Fruit fly (Drosophila melanogaster) whole organism, embryonic: ENCODE data around the gene CG17784.

ENCODE experiments used
- Antp ChIP-seq: fragments of 200-800 bp; sonication (Bioruptor generic); optimal IDR thresholded peaks from 3 replicates; lab custom pipeline; 2016; ENCODE audit warnings: missing biosample characterization, missing genetic modification characterization
- CG10209 ChIP-seq: fragments of 200-800 bp; sonication (Bioruptor generic); optimal IDR thresholded peaks from 3 replicates; lab custom pipeline; 2017; ENCODE audit warnings: missing biosample characterization, mild to moderate bottlenecking, missing genetic modification characterization, missing genetic modification reagents
- CG10321 ChIP-seq: fragments of 200-800 bp; sonication (Bioruptor generic); IDR thresholded peaks from 2 replicates; pipeline ENCODE4 v1.3.6; 2022; ENCODE audit warnings: missing biosample characterization, missing genetic modification characterization
- CG12769 ChIP-seq: fragments of 200-800 bp; sonication (Bioruptor generic); optimal IDR thresholded peaks from 2 replicates; lab custom pipeline; 2019; ENCODE audit warnings: missing biosample characterization, mild to moderate bottlenecking, missing genetic modification characterization, moderate library complexity
- CG14014 ChIP-seq: fragments of 200-800 bp; sonication (Bioruptor generic); IDR thresholded peaks from 2 replicates; pipeline ENCODE4 v1.3.6; 2022; ENCODE audit warnings: missing biosample characterization, missing genetic modification characterization
- CG1647 ChIP-seq: fragments of 200-800 bp; sonication (Bioruptor generic); optimal IDR thresholded peaks from 3 replicates; lab custom pipeline; 2016; ENCODE audit warnings: missing biosample characterization, missing genetic modification characterization
- CG16815 ChIP-seq: fragments of 200-800 bp; sonication (Bioruptor generic); optimal IDR thresholded peaks from 3 replicates; lab custom pipeline; 2017; ENCODE audit warnings: missing biosample characterization, mild to moderate bottlenecking, missing genetic modification characterization
- CG16863 ChIP-seq: fragments of 200-800 bp; sonication (Bioruptor generic); optimal IDR thresholded peaks from 3 replicates; lab custom pipeline; 2016; ENCODE audit warnings: missing biosample characterization, missing genetic modification characterization
- CG17829 ChIP-seq: fragments of 200-800 bp; optimal IDR thresholded peaks from 2 replicates; lab custom pipeline; 2019; ENCODE audit warnings: missing biosample characterization, mild to moderate bottlenecking, missing genetic modification characterization, moderate library complexity
- CG2129 ChIP-seq: fragments of 200-800 bp; sonication (Bioruptor generic); IDR thresholded peaks from 2 replicates; pipeline ENCODE4 v1.3.6; 2022; ENCODE audit warnings: missing biosample characterization, missing genetic modification characterization; ENCODE audit not compliant: partially characterized antibody
- CG2202 ChIP-seq: fragments of 200-800 bp; sonication (Bioruptor generic); optimal IDR thresholded peaks from 2 replicates; lab custom pipeline; 2018; ENCODE audit warnings: missing biosample characterization, mild to moderate bottlenecking, missing genetic modification characterization
- CG2875 ChIP-seq: fragments of 200-800 bp; sonication (Bioruptor generic); optimal IDR thresholded peaks from 2 replicates; lab custom pipeline; 2017; ENCODE audit warnings: missing biosample characterization, mild to moderate bottlenecking, missing genetic modification characterization, missing genetic modification reagents
- CG33557 ChIP-seq: fragments of 200-800 bp; sonication (Bioruptor generic); optimal IDR thresholded peaks from 2 replicates; lab custom pipeline; 2019; ENCODE audit warnings: missing biosample characterization, mild to moderate bottlenecking, missing genetic modification characterization, moderate library complexity
- CG3726 ChIP-seq: fragments of 200-800 bp; sonication (Bioruptor generic); IDR thresholded peaks from 3 replicates; pipeline ENCODE4, ENCODE4 v1.3.6; 2022; ENCODE audit warnings: missing biosample characterization, missing genetic modification characterization
- CG4617 ChIP-seq: fragments of 200-800 bp; sonication (Bioruptor generic); optimal IDR thresholded peaks from 3 replicates; lab custom pipeline; 2016; ENCODE audit warnings: missing biosample characterization, missing genetic modification characterization, borderline replicate concordance
- CG8478 ChIP-seq: fragments of >200 bp; optimal IDR thresholded peaks from 2 replicates; lab custom pipeline; 2018
- Ets65A ChIP-seq: fragments of 200-800 bp; sonication (Bioruptor generic); peaks from one replicate; lab custom pipeline; 2016; ENCODE audit warnings: missing biosample characterization, missing genetic modification characterization
- GATAe ChIP-seq: fragments of 200-800 bp; sonication (Bioruptor generic); conservative IDR thresholded peaks from 2 replicates; pipeline ENCODE4 v1.3.6; 2022; ENCODE audit warnings: missing biosample characterization, missing genetic modification characterization
- Hr51 ChIP-seq, 2 experiments: fragments of 200-800 bp; sonication (Bioruptor generic); optimal IDR thresholded peaks; 2 replicates in 1 of 2; 3 replicates in 1 of 2; lab custom pipeline; 2016 to 2018; ENCODE audit warnings: missing biosample characterization in 2 of 2, missing genetic modification characterization in 2 of 2, mild to moderate bottlenecking in 1 of 2, moderate library complexity in 1 of 2
- Lim3 ChIP-seq: fragments of 200-800 bp; sonication (Bioruptor generic); IDR thresholded peaks from 2 replicates; pipeline ENCODE4 v1.3.6; 2022; ENCODE audit warnings: missing biosample characterization, missing genetic modification characterization
- Oli ChIP-seq: fragments of 200-800 bp; sonication (Bioruptor generic); optimal IDR thresholded peaks from 2 replicates; lab custom pipeline; 2018; ENCODE audit warnings: missing biosample characterization, mild to moderate bottlenecking, missing genetic modification characterization, moderate library complexity
- Pdp1 ChIP-seq, 2 experiments: fragments of 200-800 bp; sonication (Bioruptor generic); optimal IDR thresholded peaks; 3 replicates each; lab custom pipeline; 2016; ENCODE audit warnings: missing biosample characterization in 2 of 2, missing genetic modification characterization in 2 of 2, mild to moderate bottlenecking in 1 of 2, moderate library complexity in 1 of 2
- bsh ChIP-seq, 2 experiments: fragments of 200-800 bp; sonication (Bioruptor generic); optimal IDR thresholded peaks; 2 replicates each; lab custom pipeline; 2017 to 2018; ENCODE audit warnings: mild to moderate bottlenecking in 2 of 2, missing biosample characterization in 2 of 2, missing genetic modification characterization in 2 of 2, moderate library complexity in 1 of 2
- danr ChIP-seq: fragments of 200-800 bp; sonication (Bioruptor generic); IDR thresholded peaks from 2 replicates; pipeline ENCODE4 v1.3.6; 2022; ENCODE audit warnings: missing biosample characterization, missing genetic modification characterization
- fd3F ChIP-seq: fragments of 200-800 bp; sonication (Bioruptor generic); optimal IDR thresholded peaks from 2 replicates; lab custom pipeline; 2018; ENCODE audit warnings: missing biosample characterization, mild to moderate bottlenecking, missing genetic modification characterization, moderate library complexity
- fru ChIP-seq: fragments of >200 bp; optimal IDR thresholded peaks from 2 replicates; lab custom pipeline; 2017
- gce ChIP-seq: fragments of 200-800 bp; sonication (Bioruptor generic); IDR thresholded peaks from 3 replicates; pipeline ENCODE4 v1.3.6; 2022; ENCODE audit warnings: missing biosample characterization, missing genetic modification characterization
- grau ChIP-seq: fragments of 200-800 bp; optimal IDR thresholded peaks from 3 replicates; lab custom pipeline; 2019; ENCODE audit warnings: missing biosample characterization, mild to moderate bottlenecking, missing genetic modification characterization, moderate library complexity
- jing ChIP-seq: fragments of 200-800 bp; sonication (Bioruptor generic); optimal IDR thresholded peaks from 2 replicates; lab custom pipeline; 2018; ENCODE audit warnings: missing biosample characterization, mild to moderate bottlenecking, missing genetic modification characterization
- mirr ChIP-seq: fragments of 200-800 bp; sonication (Bioruptor generic); optimal IDR thresholded peaks from 3 replicates; lab custom pipeline; 2018; ENCODE audit warnings: missing biosample characterization, mild to moderate bottlenecking, missing genetic modification characterization
- pita ChIP-seq: fragments of 200-800 bp; sonication (Bioruptor generic); optimal IDR thresholded peaks from 2 replicates; lab custom pipeline; 2017; ENCODE audit warnings: missing biosample characterization, mild to moderate bottlenecking, missing genetic modification characterization
- seq ChIP-seq: fragments of 200-800 bp; sonication (Bioruptor generic); IDR thresholded peaks from 2 replicates; pipeline ENCODE4 v1.3.6; 2022; ENCODE audit warnings: missing biosample characterization, missing genetic modification characterization
- sima ChIP-seq: fragments of 200-800 bp; sonication (Bioruptor generic); optimal IDR thresholded peaks from 2 replicates; lab custom pipeline; 2016; ENCODE audit warnings: missing biosample characterization, missing genetic modification characterization
- unpg ChIP-seq: fragments of 200-800 bp; sonication (Bioruptor generic); optimal IDR thresholded peaks from 3 replicates; lab custom pipeline; 2018; ENCODE audit warnings: missing biosample characterization, mild to moderate bottlenecking, missing genetic modification characterization, moderate library complexity
- z ChIP-seq: fragments of 200-800 bp; sonication (Bioruptor generic); IDR thresholded peaks from 3 replicates; pipeline ENCODE4 v1.3.6; 2022; ENCODE audit warnings: missing biosample characterization, missing genetic modification characterization

Gene CG17784

dm6 chr3R:24364880-24365604 lies at the start of gene CG17784, which contains the start of gene CG13613:
Gene CG17784 (minus strand): TSS chr3R:24364980.
Gene CG13613 (plus strand): TSS chr3R:24365554.
- TF ChIP-seq CG4617 (no peak), Lim3 (GFP tag; lab: Robert Waterston, UW) (no peak), CG16815 (GFP tag; lab: Kevin White, UChicago) (no peak), danr (no peak), Ets65A (GFP tag; lab: Kevin White, UChicago) (no peak), Pdp1 (GFP tag; optimal IDR thresholded peaks at IDR 0.05; lab: Kevin White, UChicago) (no peak), z (GFP tag; lab: Robert Waterston, UW) (no peak), GATAe (no peak), Antp (GFP tag; lab: Kevin White, UChicago) (no peak), CG2202 (tag; lab: Kevin White, UChicago) (no peak)
- TF ChIP-seq, all 482 proteins: peak for 0

DNA sequence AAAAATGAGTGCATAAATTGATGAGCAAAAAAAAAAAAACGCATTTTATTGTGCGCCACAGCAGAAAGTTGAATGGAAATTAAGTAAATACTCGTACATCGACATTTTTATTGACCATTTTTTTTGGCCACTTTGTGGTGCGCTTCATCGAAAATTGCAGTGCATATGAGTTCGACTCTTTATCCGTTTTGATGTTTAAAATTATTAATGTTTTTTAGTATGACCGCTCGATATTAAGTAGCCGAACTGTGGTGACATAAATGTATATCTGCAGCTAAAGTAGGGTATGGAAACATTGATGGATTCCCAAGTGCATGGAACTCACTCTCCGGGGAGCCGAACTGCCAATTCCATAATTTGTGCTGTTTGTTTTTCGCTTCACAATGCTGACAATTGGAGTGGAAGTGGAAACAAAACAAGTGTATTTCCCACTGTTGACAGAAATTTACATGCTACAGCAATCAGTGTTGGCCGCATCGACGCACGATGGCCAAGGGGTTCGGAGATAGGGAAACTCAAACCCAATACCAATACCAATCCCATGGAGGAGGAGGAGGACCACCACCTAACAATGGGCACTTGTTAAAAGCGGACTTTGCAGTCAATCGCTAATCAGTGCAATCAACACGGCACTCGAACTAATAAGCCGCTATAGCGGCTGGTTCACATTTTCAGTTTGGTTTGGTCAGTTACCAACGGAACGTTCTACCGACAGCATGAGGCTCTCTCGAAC lies 27.6 kb upstream of the CG17784 start, which contains the start of gene CG13616:
Gene CG13616 (plus strand): TSS at position 683 of the 733 bp plus-strand sequence.
- TF ChIP-seq CG1647 (no peak), CG33557 (GFP tag; lab: Kevin White, UChicago) (no peak), Hr51 (GFP tag; optimal IDR thresholded peaks at IDR 0.05; lab: Kevin White, UChicago) (no peak), CG16863 (GFP tag; lab: Kevin White, UChicago) (no peak), Ets65A (GFP tag; lab: Kevin White, UChicago) (peak; percentile 9), CG8478 (no peak), pita (GFP tag; lab: Kevin White, UChicago) (no peak)

dm6 chr3R:24390239-24390638 lies 25.5 kb upstream of the CG17784 start, which contains the start of the genes CG5768 and CG13615:
Gene CG5768 (minus strand): TSS chr3R:24390339.
Gene CG13615 (plus strand): TSS chr3R:24390518.
- TF ChIP-seq Oli (tag; lab: Kevin White, UChicago) (no peak), seq (no peak), CG2129 (GFP tag; lab: Robert Waterston, UW) (no peak), CG10321 (GFP tag; lab: Robert Waterston, UW) (no peak), CG14014 (GFP tag; lab: Robert Waterston, UW) (no peak), grau (no peak), unpg (GFP tag; lab: Kevin White, UChicago) (no peak), CG2875 (GFP tag; lab: Kevin White, UChicago) (no peak), fd3F (GFP tag; lab: Kevin White, UChicago) (no peak), fru (lab: Kevin White, UChicago) (no peak), gce (GFP tag; lab: Robert Waterston, UW) (no peak), CG17829 (tag; lab: Kevin White, UChicago) (no peak), jing (GFP tag; lab: Kevin White, UChicago) (no peak), mirr (GFP tag; lab: Kevin White, UChicago) (no peak), sima (GFP tag; lab: Kevin White, UChicago) (no peak), CG3726 (GFP tag; lab: Robert Waterston, UW) (no peak), CG10209 (GFP tag; lab: Kevin White, UChicago) (no peak), CG12769 (no peak), bsh (GFP tag; optimal IDR thresholded peaks at IDR 0.05; lab: Kevin White, UChicago) (no peak)
